Worm (Caenorhabditis elegans) whole organism, L2 larva: Measurements from ENCODE around the gene ctsa-1.2.
A peak's percentile ranks its signal among the peaks of the same experiment; 100 is the strongest.

Source experiments
- C34F6.9 ChIP-seq: fragments of 150-350 bp; optimal IDR thresholded peaks from 2 replicates; lab custom pipeline; 2014; ENCODE audit warnings: missing biosample characterization, missing genetic modification characterization
- F13H6.1 ChIP-seq: sonication (generic microtip); optimal IDR thresholded peaks from 2 replicates; lab custom pipeline; 2016; ENCODE audit warnings: missing genetic modification characterization, missing compliant biosample characterization
- R02D3.7 ChIP-seq: fragments of 150-350 bp; optimal IDR thresholded peaks from 2 replicates; lab custom pipeline; 2014; ENCODE audit warnings: missing biosample characterization, missing genetic modification characterization
- Y55F3AM.14 ChIP-seq: fragments of 200-800 bp; sonication (Bioruptor generic); optimal IDR thresholded peaks from 2 replicates; lab custom pipeline; 2018; ENCODE audit warnings: mild to moderate bottlenecking, missing genetic modification characterization, missing compliant biosample characterization
- ZK546.5 ChIP-seq: sonication (generic microtip); optimal IDR thresholded peaks from 2 replicates; lab custom pipeline; 2017; ENCODE audit warnings: missing biosample characterization, missing genetic modification characterization
- alr-1 ChIP-seq: fragments of 150-350 bp; optimal IDR thresholded peaks from 2 replicates; lab custom pipeline; 2014; ENCODE audit warnings: missing biosample characterization, missing genetic modification characterization
- aly-2 ChIP-seq: fragments of 150-350 bp; optimal IDR thresholded peaks from 2 replicates; lab custom pipeline; 2014; ENCODE audit warnings: missing biosample characterization, missing genetic modification characterization
- ama-1 ChIP-seq: fragments of 150-350 bp; optimal IDR thresholded peaks from 2 replicates; lab custom pipeline; 2018; ENCODE audit warnings: inconsistent platforms
- blmp-1 ChIP-seq: sonication (generic microtip); optimal IDR thresholded peaks from 2 replicates; lab custom pipeline; 2017; ENCODE audit warnings: missing genetic modification characterization, mild to moderate bottlenecking, missing compliant biosample characterization, antibody characterized with exemption, moderate library complexity; ENCODE audit not compliant: insufficient read depth
- ceh-16 ChIP-seq: fragments of 150-350 bp; optimal IDR thresholded peaks from 2 replicates; lab custom pipeline; 2014; ENCODE audit warnings: missing biosample characterization, missing genetic modification characterization
- ceh-82 ChIP-seq: fragments of 150-350 bp; optimal IDR thresholded peaks from 2 replicates; lab custom pipeline; 2014; ENCODE audit warnings: missing biosample characterization, missing genetic modification characterization
- crh-2 ChIP-seq: sonication (generic microtip); optimal IDR thresholded peaks from 2 replicates; lab custom pipeline; 2017; ENCODE audit warnings: missing biosample characterization, missing genetic modification characterization
- dmd-4 ChIP-seq: sonication (generic microtip); optimal IDR thresholded peaks from 2 replicates; lab custom pipeline; 2017; ENCODE audit warnings: missing biosample characterization, missing genetic modification characterization
- egl-27 ChIP-seq: sonication (generic microtip); optimal IDR thresholded peaks from 3 replicates; lab custom pipeline; 2017; ENCODE audit warnings: missing biosample characterization, missing genetic modification reagents, missing genetic modification characterization
- elt-3 ChIP-seq: sonication (generic microtip); optimal IDR thresholded peaks from 2 replicates; lab custom pipeline; 2017; ENCODE audit warnings: missing biosample characterization, missing genetic modification characterization
- fos-1 ChIP-seq: fragments of 150-350 bp; optimal IDR thresholded peaks from 2 replicates; lab custom pipeline; 2014; ENCODE audit warnings: missing biosample characterization, missing genetic modification characterization
- gmeb-1 ChIP-seq: fragments of 150-350 bp; optimal IDR thresholded peaks from 2 replicates; lab custom pipeline; 2014; ENCODE audit warnings: missing biosample characterization, missing genetic modification characterization
- lin-11 ChIP-seq: fragments of 150-350 bp; sonication (generic microtip); optimal IDR thresholded peaks from 2 replicates; lab custom pipeline; 2014; ENCODE audit warnings: missing biosample characterization, missing genetic modification characterization, inconsistent platforms, mixed read lengths
- lin-13 ChIP-seq: fragments of 150-350 bp; optimal IDR thresholded peaks from 2 replicates; lab custom pipeline; 2014; ENCODE audit warnings: missing biosample characterization, missing genetic modification reagents, missing genetic modification characterization
- lsy-2 ChIP-seq, 2 experiments: fragments of 150-350 bp in 1 of 2; sonication (generic microtip) in 1 of 2; optimal IDR thresholded peaks; 2 replicates each; lab custom pipeline; 2014 to 2017; ENCODE audit warnings: missing biosample characterization in 2 of 2, missing genetic modification characterization in 2 of 2
- mab-5 ChIP-seq: fragments of 150-350 bp; optimal IDR thresholded peaks from 2 replicates; lab custom pipeline; 2014; ENCODE audit warnings: missing biosample characterization, missing genetic modification characterization
- mbf-1 ChIP-seq: sonication (generic microtip); optimal IDR thresholded peaks from 2 replicates; lab custom pipeline; 2017; ENCODE audit warnings: missing biosample characterization, missing genetic modification characterization
- mdl-1 ChIP-seq, 2 experiments: fragments of 150-350 bp in 1 of 2; sonication (generic microtip) in 1 of 2; optimal IDR thresholded peaks; 2 replicates each; lab custom pipeline; 2017; ENCODE audit warnings: missing biosample characterization in 2 of 2, missing genetic modification characterization in 2 of 2
- nhr-10 ChIP-seq: sonication (generic microtip); optimal IDR thresholded peaks from 2 replicates; lab custom pipeline; 2017; ENCODE audit warnings: missing biosample characterization, missing genetic modification characterization
- nhr-11 ChIP-seq: fragments of 150-350 bp; optimal IDR thresholded peaks from 2 replicates; lab custom pipeline; 2014; ENCODE audit warnings: missing biosample characterization, missing genetic modification characterization
- nhr-129 ChIP-seq: fragments of 150-350 bp; optimal IDR thresholded peaks from 2 replicates; lab custom pipeline; 2014; ENCODE audit warnings: missing biosample characterization, missing genetic modification characterization
- nhr-21 ChIP-seq: fragments of 150-350 bp; optimal IDR thresholded peaks from 2 replicates; lab custom pipeline; 2014; ENCODE audit warnings: missing biosample characterization, missing genetic modification characterization
- nhr-23 ChIP-seq: fragments of 150-350 bp; optimal IDR thresholded peaks from 2 replicates; lab custom pipeline; 2014; ENCODE audit warnings: missing biosample characterization, missing genetic modification reagents, missing genetic modification characterization
- nhr-237 ChIP-seq: fragments of 150-350 bp; optimal IDR thresholded peaks from 2 replicates; lab custom pipeline; 2014; ENCODE audit warnings: missing biosample characterization, missing genetic modification characterization
- nhr-25 ChIP-seq: fragments of 150-350 bp; sonication (generic microtip); optimal IDR thresholded peaks from 3 replicates; lab custom pipeline; 2014; ENCODE audit warnings: missing biosample characterization, missing genetic modification characterization
- nhr-6 ChIP-seq: fragments of 150-350 bp; optimal IDR thresholded peaks from 2 replicates; lab custom pipeline; 2014; ENCODE audit warnings: missing biosample characterization, missing genetic modification characterization
- nhr-77 ChIP-seq: fragments of 150-350 bp; optimal IDR thresholded peaks from 2 replicates; lab custom pipeline; 2014; ENCODE audit warnings: missing biosample characterization, missing genetic modification characterization
- peb-1 ChIP-seq: fragments of 150-350 bp; optimal IDR thresholded peaks from 2 replicates; lab custom pipeline; 2014; ENCODE audit warnings: missing biosample characterization, missing genetic modification characterization
- sem-4 ChIP-seq: fragments of 150-350 bp; optimal IDR thresholded peaks from 2 replicates; lab custom pipeline; 2014; ENCODE audit warnings: missing biosample characterization, missing genetic modification reagents, missing genetic modification characterization
- skn-1 ChIP-seq: sonication (generic microtip); optimal IDR thresholded peaks from 2 replicates; lab custom pipeline; 2017; ENCODE audit warnings: missing biosample characterization, missing genetic modification characterization
- sma-3 ChIP-seq: sonication (generic microtip); optimal IDR thresholded peaks from 2 replicates; lab custom pipeline; 2016; ENCODE audit warnings: missing genetic modification reagents, missing genetic modification characterization, missing compliant biosample characterization
- sma-9 ChIP-seq, 2 experiments: fragments of 150-350 bp in 1 of 2; sonication (generic microtip) in 1 of 2; optimal IDR thresholded peaks; 2 replicates each; lab custom pipeline; 2014 to 2016; ENCODE audit warnings: missing genetic modification characterization in 2 of 2, mild to moderate bottlenecking in 1 of 2, missing biosample characterization in 1 of 2, missing compliant biosample characterization in 1 of 2, missing genetic modification reagents in 1 of 2, moderate library complexity in 1 of 2
- snpc-4 ChIP-seq: fragments of 150-350 bp; optimal IDR thresholded peaks from 2 replicates; lab custom pipeline; 2014; ENCODE audit warnings: missing biosample characterization, missing genetic modification characterization
- unc-39 ChIP-seq: fragments of 150-350 bp; optimal IDR thresholded peaks from 2 replicates; lab custom pipeline; 2014; ENCODE audit warnings: missing biosample characterization, missing genetic modification characterization
- unc-55 ChIP-seq: fragments of 150-350 bp; sonication (generic microtip); optimal IDR thresholded peaks from 3 replicates; lab custom pipeline; 2014; ENCODE audit warnings: missing biosample characterization, missing genetic modification reagents, missing genetic modification characterization
- unc-62 ChIP-seq: fragments of 150-350 bp; optimal IDR thresholded peaks from 2 replicates; lab custom pipeline; 2014; ENCODE audit warnings: missing biosample characterization, missing genetic modification reagents, missing genetic modification characterization
- zag-1 ChIP-seq: fragments of 150-350 bp; optimal IDR thresholded peaks from 2 replicates; lab custom pipeline; 2014; ENCODE audit warnings: missing biosample characterization, missing genetic modification characterization
- ztf-1 ChIP-seq: fragments of 200-800 bp; sonication (Bioruptor generic); conservative IDR thresholded peaks from 2 replicates; pipeline ENCODE4 v1.3.6; 2022; ENCODE audit warnings: missing genetic modification characterization, missing compliant biosample characterization
- ztf-11 ChIP-seq: sonication (generic microtip); optimal IDR thresholded peaks from 2 replicates; lab custom pipeline; 2017; ENCODE audit warnings: missing biosample characterization, missing genetic modification characterization
- ztf-4 ChIP-seq: fragments of 150-350 bp; optimal IDR thresholded peaks from 2 replicates; lab custom pipeline; 2014; ENCODE audit warnings: missing biosample characterization, missing genetic modification characterization

ctsa-1.2 gene

DNA sequence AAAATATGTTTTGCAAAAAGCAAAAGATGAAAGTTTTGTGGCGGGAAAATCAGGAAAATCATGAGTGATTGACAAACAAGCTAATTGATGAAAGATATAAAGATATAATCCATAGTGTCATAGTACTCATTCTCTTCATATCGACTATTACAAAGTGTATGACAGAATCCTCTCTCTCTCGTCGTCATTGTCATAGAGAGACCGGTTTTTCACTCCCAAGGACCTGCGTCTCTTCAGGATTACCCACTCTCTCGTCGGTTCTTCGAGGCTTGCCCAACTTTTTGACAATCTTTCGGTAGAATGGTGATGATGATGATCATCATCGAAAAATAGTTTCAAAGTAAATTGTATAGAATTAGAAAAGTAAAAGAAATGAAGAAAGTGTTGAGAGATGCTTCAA is 1.8 kb upstream of the ctsa-1.2 start (continued):
- TF ChIP-seq nhr-10 (tag; lab: Kevin White, UChicago) (no peak), sma-9 (GFP tag; optimal IDR thresholded peaks at IDR 0.05; lab: Kevin White, UChicago) (peak; percentile 54), sma-9 (tag; optimal IDR thresholded peaks at IDR 0.05; lab: Kevin White, UChicago) (no peak), mdl-1 (tag; optimal IDR thresholded peaks at IDR 0.05; lab: Kevin White, UChicago) (no peak), sem-4 (no peak), ztf-4 (tag; lab: Kevin White, UChicago) (no peak), blmp-1 (tag; lab: Kevin White, UChicago) (peak; percentile 74), unc-62 (GFP tag; lab: Kevin White, UChicago) (no peak), lin-13 (GFP tag; lab: Kevin White, UChicago) (no peak), nhr-129 (tag; lab: Kevin White, UChicago) (peak; percentile 52), elt-3 (tag; lab: Kevin White, UChicago) (no peak), F13H6.1 (tag; lab: Kevin White, UChicago) (peak; percentile 38), alr-1 (no peak), nhr-6 (tag; lab: Kevin White, UChicago) (peak; percentile 12), nhr-21 (tag; lab: Kevin White, UChicago) (peak; percentile 71), peb-1 (tag; lab: Kevin White, UChicago) (no peak), C34F6.9 (tag; lab: Kevin White, UChicago) (no peak), sma-3 (peak; percentile 68)

DNA sequence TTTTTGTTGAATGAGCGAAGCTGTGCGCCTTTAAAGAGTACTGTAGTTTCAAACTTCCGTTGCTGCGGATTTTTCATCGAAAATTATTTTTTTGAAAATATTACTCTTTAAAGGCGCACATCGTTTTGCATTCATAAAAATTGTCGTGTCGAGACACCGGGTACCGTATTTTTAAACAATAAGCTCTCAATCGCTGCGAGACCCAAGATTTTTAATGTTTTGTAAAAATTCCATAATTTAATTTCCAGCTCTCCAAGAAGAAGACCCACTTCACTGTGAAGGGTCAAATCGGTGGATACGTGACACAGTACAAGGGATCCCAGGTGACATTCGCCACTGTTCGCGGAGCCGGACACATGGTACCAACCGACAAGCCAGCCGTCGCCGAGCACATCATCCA is 3.2 kb downstream of the ctsa-1.2 start:
- TF ChIP-seq ceh-82 (no peak), snpc-4 (tag; lab: Kevin White, UChicago) (no peak), nhr-77 (tag; lab: Kevin White, UChicago) (no peak), mdl-1 (tag; optimal IDR thresholded peaks at IDR 0.05; lab: Kevin White, UChicago) (no peak), dmd-4 (tag; lab: Kevin White, UChicago) (no peak), zag-1 (tag; lab: Kevin White, UChicago) (no peak), R02D3.7 (tag; lab: Kevin White, UChicago) (no peak), C34F6.9 (tag; lab: Kevin White, UChicago) (no peak), ztf-1 (no peak), unc-62 (GFP tag; lab: Kevin White, UChicago) (no peak), fos-1 (no peak), mbf-1 (no peak), blmp-1 (tag; lab: Kevin White, UChicago) (no peak), unc-55 (GFP tag; lab: Kevin White, UChicago) (no peak), mab-5 (tag; lab: Kevin White, UChicago) (no peak), peb-1 (tag; lab: Kevin White, UChicago) (no peak)

DNA sequence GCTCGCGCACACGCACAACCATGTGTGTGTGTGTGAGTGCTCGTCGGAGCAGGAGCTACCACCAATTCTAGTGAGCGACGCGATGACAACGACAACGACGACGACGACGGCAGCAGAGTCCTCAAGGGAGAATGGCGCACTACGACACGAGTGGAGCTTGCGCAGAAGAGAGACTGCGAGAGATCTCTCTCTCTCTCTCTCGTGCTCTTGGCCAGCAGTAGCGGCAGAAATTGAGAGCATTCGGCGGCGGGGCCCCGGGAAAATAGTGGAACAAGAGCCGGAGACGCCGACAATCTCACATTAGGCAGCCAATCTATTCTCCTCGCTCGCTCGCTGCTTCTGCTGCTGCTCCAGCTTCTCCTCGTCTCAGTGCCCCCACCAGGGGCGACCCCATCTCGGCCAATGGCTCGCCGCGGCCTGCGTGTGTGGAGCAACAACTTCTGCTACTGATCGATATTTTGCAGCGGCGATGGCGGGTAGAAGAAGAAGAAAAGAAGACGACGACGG is 7.7 kb downstream of the ctsa-1.2 start:
- no peak for TF ChIP-seq unc-62 (GFP tag; lab: Kevin White, UChicago)
- peak; percentile 66 for TF ChIP-seq ztf-4 (tag; lab: Kevin White, UChicago)
- TF ChIP-seq ceh-16 = no peak
- peak; percentile 39 for TF ChIP-seq ceh-82
- no peak for TF ChIP-seq nhr-23
- TF ChIP-seq mab-5 (tag; lab: Kevin White, UChicago) = peak; percentile 33
- no peak for TF ChIP-seq nhr-10 (tag; lab: Kevin White, UChicago)
- TF ChIP-seq snpc-4 (tag; lab: Kevin White, UChicago) = no peak
- TF ChIP-seq nhr-129 (tag; lab: Kevin White, UChicago) = peak; percentile 78
- no peak for TF ChIP-seq elt-3 (tag; lab: Kevin White, UChicago)
- no peak for TF ChIP-seq sem-4
- peak; percentile 15 for TF ChIP-seq nhr-21 (tag; lab: Kevin White, UChicago)
- TF ChIP-seq egl-27 (tag; lab: Kevin White, UChicago) = peak; percentile 2
- TF ChIP-seq C34F6.9 (tag; lab: Kevin White, UChicago) = peak; percentile 68
- peak; percentile 29 for TF ChIP-seq ztf-11 (tag; lab: Kevin White, UChicago)
- peak; percentile 19 for TF ChIP-seq lin-13 (GFP tag; lab: Kevin White, UChicago)
- no peak for TF ChIP-seq ama-1
- no peak for TF ChIP-seq gmeb-1 (tag; lab: Kevin White, UChicago)
- TF ChIP-seq aly-2 (tag; lab: Kevin White, UChicago) = no peak
- no peak for TF ChIP-seq skn-1 (tag; lab: Kevin White, UChicago)
- no peak for TF ChIP-seq unc-39 (tag; lab: Kevin White, UChicago)
- TF ChIP-seq ztf-1 = no peak
- TF ChIP-seq unc-55 (GFP tag; lab: Kevin White, UChicago) = peak; percentile 59
- TF ChIP-seq dmd-4 (tag; lab: Kevin White, UChicago) = no peak
- peak; percentile 34 to 62 for TF ChIP-seq lsy-2 (tag; optimal IDR thresholded peaks at IDR 0.05; lab: Kevin White, UChicago)
- TF ChIP-seq nhr-25 = no peak
- peak; percentile 53 for TF ChIP-seq sma-9 (GFP tag; optimal IDR thresholded peaks at IDR 0.05; lab: Kevin White, UChicago)
- TF ChIP-seq sma-9 (tag; optimal IDR thresholded peaks at IDR 0.05; lab: Kevin White, UChicago) = no peak
- peak; percentile 88 for TF ChIP-seq F13H6.1 (tag; lab: Kevin White, UChicago)
- peak; percentile 72 for TF ChIP-seq lin-11 (tag; lab: Kevin White, UChicago)
- TF ChIP-seq crh-2 (tag; lab: Kevin White, UChicago) = peak; percentile 26
- TF ChIP-seq nhr-11 (tag; lab: Kevin White, UChicago) = no peak
- TF ChIP-seq ZK546.5 (tag; lab: Kevin White, UChicago) = no peak
- TF ChIP-seq nhr-6 (tag; lab: Kevin White, UChicago) = no peak
- peak; percentile 72 for TF ChIP-seq Y55F3AM.14 (GFP tag; lab: Kevin White, UChicago)
- no peak for TF ChIP-seq mbf-1
- TF ChIP-seq sma-3 = no peak
- peak; percentile 49 to 76 for TF ChIP-seq mdl-1 (tag; optimal IDR thresholded peaks at IDR 0.05; lab: Kevin White, UChicago)
- TF ChIP-seq nhr-77 (tag; lab: Kevin White, UChicago) = no peak
- no peak for TF ChIP-seq nhr-237 (tag; lab: Kevin White, UChicago)
- TF ChIP-seq fos-1 = peak; percentile 14
